Worm (Caenorhabditis elegans) whole organism, L4 larva: ENCODE results near the gene alkb-7.

Experiments used
- D1046.2 ChIP-seq: fragments of 200-800 bp; sonication (Bioruptor generic); IDR thresholded peaks from 2 replicates; pipeline ENCODE4 v1.3.6; 2022; ENCODE audit warnings: missing genetic modification characterization, missing compliant biosample characterization
- F10B5.3 ChIP-seq: sonication (generic microtip); optimal IDR thresholded peaks from 2 replicates; lab custom pipeline; 2016; ENCODE audit warnings: mild to moderate bottlenecking, missing genetic modification characterization, missing compliant biosample characterization
- F26F4.8 ChIP-seq: fragments of 200-800 bp; sonication (Bioruptor generic); conservative IDR thresholded peaks from 2 replicates; pipeline ENCODE4 v1.3.6; 2022; ENCODE audit warnings: missing genetic modification characterization, missing compliant biosample characterization
- R02D3.7 ChIP-seq: fragments of 150-350 bp; sonication (generic microtip); optimal IDR thresholded peaks from 3 replicates; lab custom pipeline; 2014; ENCODE audit warnings: missing biosample characterization, missing genetic modification characterization
- T26A8.4 ChIP-seq: fragments of 200-800 bp; sonication (Bioruptor generic); IDR thresholded peaks from 2 replicates; pipeline ENCODE4 v1.3.6; 2022; ENCODE audit warnings: missing genetic modification characterization, missing compliant biosample characterization
- Y48G9A.11 ChIP-seq: fragments of 200-800 bp; sonication (Bioruptor generic); IDR thresholded peaks from 2 replicates; pipeline ENCODE4 v1.3.6; 2022; ENCODE audit warnings: missing genetic modification reagents, missing genetic modification characterization, missing compliant biosample characterization
- Y5F2A.4 ChIP-seq: fragments of 200-800 bp; sonication (Bioruptor generic); optimal IDR thresholded peaks from 2 replicates; lab custom pipeline; 2018; ENCODE audit warnings: mild to moderate bottlenecking, missing genetic modification characterization, missing compliant biosample characterization
- Y75B8A.6 ChIP-seq: fragments of 200-800 bp; sonication (Bioruptor generic); IDR thresholded peaks from 2 replicates; pipeline ENCODE4 v1.3.6; 2022; ENCODE audit warnings: missing genetic modification reagents, missing genetic modification characterization, missing compliant biosample characterization
- aha-1 ChIP-seq: fragments of 150-350 bp; peaks from one replicate; lab custom pipeline; 2014; ENCODE audit warnings: missing biosample characterization, missing genetic modification characterization
- ceh-28 ChIP-seq: fragments of 150-350 bp; optimal IDR thresholded peaks from 2 replicates; lab custom pipeline; 2014; ENCODE audit warnings: missing biosample characterization, missing genetic modification reagents, missing genetic modification characterization
- ceh-44 ChIP-seq: fragments of 200-800 bp; sonication (Bioruptor generic); IDR thresholded peaks from 2 replicates; pipeline ENCODE4 v1.3.6; 2022; ENCODE audit warnings: missing genetic modification reagents, missing genetic modification characterization, missing compliant biosample characterization
- daf-16 ChIP-seq, 3 experiments: sonication (generic microtip); optimal IDR thresholded peaks; 2 replicates each; lab custom pipeline; 2016 to 2017; ENCODE audit warnings: missing genetic modification characterization in 3 of 3, missing genetic modification reagents in 3 of 3, mild to moderate bottlenecking in 2 of 3, missing compliant biosample characterization in 2 of 3, missing biosample characterization in 1 of 3, moderate library complexity in 1 of 3
- daf-19 ChIP-seq: fragments of 200-800 bp; sonication (Bioruptor generic); conservative IDR thresholded peaks from 2 replicates; pipeline ENCODE4 v1.3.6; 2022; ENCODE audit warnings: missing genetic modification characterization, missing compliant biosample characterization
- daf-8 ChIP-seq: fragments of 200-800 bp; sonication (Bioruptor generic); IDR thresholded peaks from 2 replicates; pipeline ENCODE4 v1.3.6; 2022; ENCODE audit warnings: missing genetic modification characterization, missing compliant biosample characterization
- dmd-6 ChIP-seq: fragments of 200-800 bp; sonication (Bioruptor generic); IDR thresholded peaks from 2 replicates; pipeline ENCODE4 v1.3.6; 2022; ENCODE audit warnings: missing genetic modification reagents, missing genetic modification characterization, missing compliant biosample characterization
- dmd-9 ChIP-seq: fragments of 200-800 bp; sonication (Bioruptor generic); IDR thresholded peaks from 2 replicates; pipeline ENCODE4 v1.3.6; 2022; ENCODE audit warnings: missing genetic modification reagents, missing genetic modification characterization, missing compliant biosample characterization
- egl-43 ChIP-seq: fragments of 200-800 bp; sonication (Bioruptor generic); IDR thresholded peaks from 2 replicates; pipeline ENCODE4 v1.3.6; 2022; ENCODE audit warnings: missing genetic modification reagents, missing genetic modification characterization, missing compliant biosample characterization
- fkh-10 ChIP-seq: fragments of 150-350 bp; optimal IDR thresholded peaks from 2 replicates; lab custom pipeline; 2014; ENCODE audit warnings: missing biosample characterization, missing genetic modification reagents, missing genetic modification characterization
- fos-1 ChIP-seq: fragments of 150-350 bp; optimal IDR thresholded peaks from 2 replicates; lab custom pipeline; 2014; ENCODE audit warnings: missing biosample characterization, missing genetic modification characterization
- hif-1 ChIP-seq, 2 experiments: sonication (generic microtip); optimal IDR thresholded peaks; 2 replicates each; lab custom pipeline; 2016 to 2017; ENCODE audit warnings: missing compliant biosample characterization in 2 of 2, missing genetic modification characterization in 2 of 2, missing genetic modification reagents in 2 of 2, missing genotype in 2 of 2, mild to moderate bottlenecking in 1 of 2
- hlh-11 ChIP-seq: fragments of 200-800 bp; sonication (Bioruptor generic); optimal IDR thresholded peaks from 2 replicates; lab custom pipeline; 2018; ENCODE audit warnings: mild to moderate bottlenecking, missing genetic modification characterization, missing compliant biosample characterization
- hlh-30 ChIP-seq: sonication (generic microtip); optimal IDR thresholded peaks from 2 replicates; lab custom pipeline; 2017; ENCODE audit warnings: antibody characterized with exemption, mild to moderate bottlenecking, missing genetic modification characterization, missing compliant biosample characterization; ENCODE audit not compliant: insufficient read depth
- lim-7 ChIP-seq: fragments of 200-800 bp; sonication (Bioruptor generic); IDR thresholded peaks from 2 replicates; pipeline ENCODE4 v1.3.6; 2022; ENCODE audit warnings: missing genetic modification characterization, missing compliant biosample characterization
- lin-29 ChIP-seq: fragments of 200-800 bp; sonication (Bioruptor generic); IDR thresholded peaks from 2 replicates; pipeline ENCODE4 v1.3.6; 2022; ENCODE audit warnings: missing genetic modification reagents, missing genetic modification characterization, missing compliant biosample characterization
- lin-38 ChIP-seq: fragments of 200-800 bp; sonication (Bioruptor generic); IDR thresholded peaks from 2 replicates; pipeline ENCODE4 v1.3.6; 2022; ENCODE audit warnings: missing genetic modification reagents, missing genetic modification characterization, missing compliant biosample characterization
- madf-5 ChIP-seq, 2 experiments: fragments of 200-800 bp; sonication (Bioruptor generic); IDR thresholded peaks; 2 replicates each; pipeline ENCODE4 v1.3.6; 2022; ENCODE audit warnings: missing compliant biosample characterization in 2 of 2, missing genetic modification characterization in 2 of 2
- madf-9 ChIP-seq: fragments of 200-800 bp; sonication (Bioruptor generic); conservative IDR thresholded peaks from 2 replicates; pipeline ENCODE4 v1.3.6; 2022; ENCODE audit warnings: missing genetic modification reagents, missing genetic modification characterization, missing compliant biosample characterization
- mdl-1 ChIP-seq, 2 experiments: fragments of 150-350 bp in 1 of 2; sonication (generic microtip) in 1 of 2; optimal IDR thresholded peaks; 2 replicates each; lab custom pipeline; 2014 to 2017; ENCODE audit warnings: missing biosample characterization in 2 of 2, missing genetic modification characterization in 2 of 2
- mdt-29 ChIP-seq: fragments of 200-800 bp; sonication (Bioruptor generic); IDR thresholded peaks from 2 replicates; pipeline ENCODE4 v1.3.6; 2022; ENCODE audit warnings: missing genetic modification reagents, missing genetic modification characterization, missing compliant biosample characterization
- mep-1 ChIP-seq: fragments of 150-350 bp; sonication (generic microtip); optimal IDR thresholded peaks from 3 replicates; lab custom pipeline; 2014; ENCODE audit warnings: missing biosample characterization, missing genetic modification characterization
- mxl-3 ChIP-seq: fragments of 200-800 bp; sonication (Bioruptor generic); optimal IDR thresholded peaks from 2 replicates; lab custom pipeline; 2018; ENCODE audit warnings: mild to moderate bottlenecking, missing genetic modification characterization, missing compliant biosample characterization
- nhr-102 ChIP-seq: sonication (generic microtip); optimal IDR thresholded peaks from 2 replicates; lab custom pipeline; 2016; ENCODE audit warnings: mild to moderate bottlenecking, missing genetic modification characterization, moderate library complexity, missing compliant biosample characterization
- nhr-11 ChIP-seq: fragments of 150-350 bp; optimal IDR thresholded peaks from 2 replicates; lab custom pipeline; 2014; ENCODE audit warnings: missing biosample characterization, missing genetic modification characterization
- nhr-111 ChIP-seq: fragments of 200-800 bp; sonication (Bioruptor generic); optimal IDR thresholded peaks from 2 replicates; lab custom pipeline; 2018; ENCODE audit warnings: mild to moderate bottlenecking, missing genetic modification characterization, missing compliant biosample characterization
- nhr-28 ChIP-seq: fragments of 150-350 bp; optimal IDR thresholded peaks from 2 replicates; lab custom pipeline; 2014; ENCODE audit warnings: missing biosample characterization, missing genetic modification characterization
- nhr-41 ChIP-seq: fragments of 200-800 bp; sonication (Bioruptor generic); IDR thresholded peaks from 2 replicates; pipeline ENCODE4 v1.3.6; 2022; ENCODE audit warnings: missing genetic modification reagents, missing genetic modification characterization, missing compliant biosample characterization
- nhr-76 ChIP-seq: fragments of 150-350 bp; optimal IDR thresholded peaks from 2 replicates; lab custom pipeline; 2014; ENCODE audit warnings: missing biosample characterization, missing genetic modification characterization
- nhr-77 ChIP-seq: fragments of 150-350 bp; optimal IDR thresholded peaks from 2 replicates; lab custom pipeline; 2014; ENCODE audit warnings: missing biosample characterization, missing genetic modification characterization
- php-3 ChIP-seq: fragments of 200-800 bp; sonication (Bioruptor generic); IDR thresholded peaks from 2 replicates; pipeline ENCODE4 v1.3.6; 2022; ENCODE audit warnings: missing genetic modification reagents, missing genetic modification characterization, missing compliant biosample characterization
- pqm-1 ChIP-seq: sonication (generic microtip); optimal IDR thresholded peaks from 2 replicates; lab custom pipeline; 2017; ENCODE audit warnings: missing biosample characterization, missing genetic modification characterization
- rbr-2 ChIP-seq: sonication (generic microtip); optimal IDR thresholded peaks from 2 replicates; lab custom pipeline; 2016; ENCODE audit warnings: missing genotype, missing genetic modification characterization, missing compliant biosample characterization
- set-16 ChIP-seq: fragments of 200-800 bp; sonication (Bioruptor generic); IDR thresholded peaks from 2 replicates; pipeline ENCODE4 v1.3.6; 2022; ENCODE audit warnings: missing genetic modification reagents, missing genetic modification characterization, missing compliant biosample characterization
- snpc-1.2 ChIP-seq: fragments of 200-800 bp; sonication (Bioruptor generic); IDR thresholded peaks from 2 replicates; pipeline ENCODE4 v1.3.6; 2022; ENCODE audit warnings: missing genetic modification reagents, missing genetic modification characterization, missing compliant biosample characterization
- spr-3 ChIP-seq: fragments of 200-800 bp; sonication (Bioruptor generic); optimal IDR thresholded peaks from 2 replicates; lab custom pipeline; 2018; ENCODE audit warnings: mild to moderate bottlenecking, missing genetic modification characterization, missing compliant biosample characterization
- tra-1 ChIP-seq: fragments of 200-800 bp; sonication (Bioruptor generic); IDR thresholded peaks from 2 replicates; pipeline ENCODE4 v1.3.6; 2022; ENCODE audit warnings: missing genetic modification reagents, missing genetic modification characterization, missing compliant biosample characterization
- zag-1 ChIP-seq: fragments of 150-350 bp; optimal IDR thresholded peaks from 2 replicates; lab custom pipeline; 2014; ENCODE audit warnings: missing biosample characterization, missing genetic modification characterization
- ztf-7 ChIP-seq: fragments of 150-350 bp; optimal IDR thresholded peaks from 2 replicates; lab custom pipeline; 2014; ENCODE audit warnings: missing biosample characterization, missing genetic modification characterization

alkb-7 gene

ce11 chrII:12797211-12797794 is 9.3 kb upstream of the alkb-7 start (continued):
- TF ChIP-seq daf-16 (GFP tag; optimal IDR thresholded peaks at IDR 0.05; lab: Kevin White, UChicago) (no peak), daf-16 (tag; optimal IDR thresholded peaks at IDR 0.05; lab: Kevin White, UChicago) (peak; percentile 97), nhr-77 (tag; lab: Kevin White, UChicago) (peak; percentile 32), nhr-102 (tag; lab: Kevin White, UChicago) (no peak), nhr-41 (GFP tag; lab: Robert Waterston, UW) (no peak), rbr-2 (no peak), daf-19 (GFP tag; lab: Robert Waterston, UW) (no peak), spr-3 (GFP tag; lab: Kevin White, UChicago) (no peak), mdt-29 (GFP tag; lab: Robert Waterston, UW) (no peak; the same call in 1 of the 2 replicates), pqm-1 (tag; lab: Kevin White, UChicago) (peak; percentile 37), R02D3.7 (tag; lab: Kevin White, UChicago) (no peak), fkh-10 (GFP tag; lab: Kevin White, UChicago) (no peak), F26F4.8 (no peak), daf-8 (GFP tag; lab: Robert Waterston, UW) (no peak), nhr-28 (tag; lab: Kevin White, UChicago) (peak; percentile 36), mdl-1 (tag; optimal IDR thresholded peaks at IDR 0.05; lab: Kevin White, UChicago) (peak in 1 of 2 experiments; percentile 65), ceh-44 (GFP tag; lab: Robert Waterston, UW) (no peak), dmd-6 (GFP tag; lab: Robert Waterston, UW) (peak; percentile 80), fos-1 (tag; lab: Kevin White, UChicago) (no peak), Y48G9A.11 (GFP tag; lab: Robert Waterston, UW) (no peak), hif-1 (tag; optimal IDR thresholded peaks at IDR 0.05; lab: Kevin White, UChicago) (no peak), ztf-7 (tag; lab: Kevin White, UChicago) (no peak), lim-7 (GFP tag; lab: Robert Waterston, UW) (no peak), madf-9 (no peak), zag-1 (tag; lab: Kevin White, UChicago) (no peak), mxl-3 (GFP tag; lab: Kevin White, UChicago) (peak; percentile 53), nhr-11 (no peak), F10B5.3 (tag; lab: Kevin White, UChicago) (no peak), mep-1 (tag; lab: Kevin White, UChicago) (peak; percentile 11)

- TF ChIP-seq hlh-11 (peak; percentile 1), mxl-3 (GFP tag; lab: Kevin White, UChicago) (peak; percentile 3), aha-1 (tag; lab: Kevin White, UChicago) (peak; percentile 93), nhr-111 (GFP tag; lab: Kevin White, UChicago) (no peak), set-16 (GFP tag; lab: Robert Waterston, UW) (peak; percentile 22; the same call in 1 of the 2 replicates), lin-38 (GFP tag; lab: Robert Waterston, UW) (no peak; the same call in 1 of the 2 replicates), T26A8.4 (GFP tag; lab: Robert Waterston, UW) (peak; percentile 73), egl-43 (GFP tag; lab: Robert Waterston, UW) (peak; percentile 58; the same call in 1 of the 2 replicates), tra-1 (GFP tag; lab: Robert Waterston, UW) (no peak)
- TF ChIP-seq, all 104 proteins: peak for 6
Observed at ce11 chrII:12796040-12796502, 8.1 kb upstream of the alkb-7 start, which contains the start of gene cpt-1. Gene cpt-1, minus strand, starts transcription at chrII:12796452.

ce11 chrII:12795188-12795587 is 7.2 kb upstream of the alkb-7 start:
- TF ChIP-seq dmd-9 (GFP tag; lab: Robert Waterston, UW) (0 out of 2 replicates have a peak, but pooled peaks have one; percentile 23), Y5F2A.4 (GFP tag; lab: Kevin White, UChicago) (peak; percentile 18), Y75B8A.6 (GFP tag; lab: Robert Waterston, UW) (peak; percentile 58; the same call in 1 of the 2 replicates), lin-29 (GFP tag; lab: Robert Waterston, UW) (0 out of 2 replicates have a peak, but pooled peaks have one; percentile 35), hlh-30 (tag; lab: Kevin White, UChicago) (no peak), ceh-28 (tag; lab: Kevin White, UChicago) (no peak), snpc-1.2 (GFP tag; lab: Robert Waterston, UW) (peak; percentile 55; the same call in 1 of the 2 replicates), madf-5 (GFP tag; IDR thresholded peaks at IDR 0.05; lab: Robert Waterston, UW) (0 out of 4 replicates have a peak, but pooled peaks have one; percentile 20 to 60), set-16 (GFP tag; lab: Robert Waterston, UW) (0 out of 2 replicates have a peak, but pooled peaks have one; percentile 11), mep-1 (tag; lab: Kevin White, UChicago) (peak; percentile 29), nhr-76 (tag; lab: Kevin White, UChicago) (no peak), tra-1 (GFP tag; lab: Robert Waterston, UW) (no peak), D1046.2 (GFP tag; lab: Robert Waterston, UW) (peak; percentile 49; the same call in 1 of the 2 replicates), lin-38 (GFP tag; lab: Robert Waterston, UW) (peak; percentile 41), php-3 (GFP tag; lab: Robert Waterston, UW) (peak; percentile 56; the same call in 1 of the 2 replicates)
